Worm (Caenorhabditis elegans): ENCODE data around the gene twk-14.

ce11 chrV:12361644-12362043 lies 33.9 kb downstream of the twk-14 start, which contains the start of gene fipr-1:
- no peak for TF ChIP-seq zag-1 (tag; optimal IDR thresholded peaks at IDR 0.05)
- no peak for TF ChIP-seq ama-1 (optimal IDR thresholded peaks at IDR 0.05)
- no peak for TF ChIP-seq nhr-12 (tag; optimal IDR thresholded peaks at IDR 0.05)
- no peak for TF ChIP-seq elt-3 (tag; optimal IDR thresholded peaks at IDR 0.05)

All from whole organism, L3 larva.